Fruit fly (Drosophila melanogaster): Measurements from ENCODE around the gene Rsf1.

The Rsf1 gene

DNA sequence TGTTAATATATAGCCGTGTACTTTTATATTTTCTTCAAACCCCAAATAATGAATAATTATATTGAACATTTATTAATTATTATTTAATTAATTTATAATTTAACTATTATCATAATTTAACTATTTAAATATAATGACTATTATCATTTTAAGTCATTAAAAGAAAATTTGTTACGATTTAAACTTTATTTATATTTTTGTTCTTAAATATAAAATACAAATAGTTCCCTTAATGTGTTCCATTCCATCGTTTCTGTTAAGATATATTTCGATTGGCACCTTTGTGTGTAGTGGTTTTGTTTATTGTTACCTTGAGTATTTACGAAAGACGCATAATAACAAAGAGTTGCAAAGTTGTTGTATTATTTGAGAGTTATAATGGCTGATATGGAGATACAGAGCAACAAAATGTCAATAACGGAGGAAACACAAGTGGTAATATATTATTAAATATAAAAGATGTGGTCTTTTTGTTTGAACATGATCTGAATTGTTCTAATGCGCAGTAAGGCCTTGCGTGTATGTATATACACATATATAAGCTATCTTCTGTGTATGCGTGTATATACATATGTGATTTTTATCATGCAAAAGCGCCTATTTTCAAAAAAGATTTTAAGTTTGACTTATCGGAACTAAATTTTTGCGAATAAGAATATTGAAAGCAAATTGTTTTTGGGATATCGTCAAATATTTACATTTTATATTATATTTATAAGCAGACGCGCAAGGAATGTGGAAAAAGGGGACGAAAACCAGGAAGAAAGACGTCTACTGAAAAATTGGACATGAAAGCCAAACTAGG, 678 bp upstream of the Rsf1 start, which contains the start of gene REPTOR-BP (continued):
- TF ChIP-seq jing (GFP tag; optimal IDR thresholded peaks at IDR 0.05) (no peak), fu2 (GFP tag; optimal IDR thresholded peaks at IDR 0.05) (no peak), Tbp (GFP tag; optimal IDR thresholded peaks at IDR 0.05) (no peak), Ssrp (tag; optimal IDR thresholded peaks at IDR 0.05) (no peak), CG17328 (GFP tag; IDR thresholded peaks at IDR 0.05) (no peak), CG16779 (GFP tag; IDR thresholded peaks at IDR 0.05) (no peak), CG16815 (GFP tag; optimal IDR thresholded peaks at IDR 0.05) (no peak), maf-S (GFP tag; optimal IDR thresholded peaks at IDR 0.05) (no peak), CG7786 (GFP tag; optimal IDR thresholded peaks at IDR 0.05) (no peak), CG11696 (GFP tag; IDR thresholded peaks at IDR 0.05) (no peak), CG10654 (GFP tag; optimal IDR thresholded peaks at IDR 0.05) (no peak), CG11456 (GFP tag; IDR thresholded peaks at IDR 0.05) (no peak), CG17802 (tag; optimal IDR thresholded peaks at IDR 0.05) (no peak), CG2678 (tag; optimal IDR thresholded peaks at IDR 0.05) (no peak), sens (GFP tag) (peak; percentile 59), CG30020 (tag; optimal IDR thresholded peaks at IDR 0.05) (peak; percentile 97), CG15073 (GFP tag; optimal IDR thresholded peaks at IDR 0.05) (no peak), C15 (GFP tag; IDR thresholded peaks at IDR 0.05) (no peak), Hr3 (GFP tag; optimal IDR thresholded peaks at IDR 0.05) (no peak), kni (GFP tag; optimal IDR thresholded peaks at IDR 0.05) (no peak), ken (GFP tag; IDR thresholded peaks at IDR 0.05) (no peak), CG17612 (GFP tag; IDR thresholded peaks at IDR 0.05) (no peak), CG9727 (GFP tag; optimal IDR thresholded peaks at IDR 0.05) (no peak), CG6683 (GFP tag; optimal IDR thresholded peaks at IDR 0.05) (no peak), CG6654 (GFP tag; optimal IDR thresholded peaks at IDR 0.05) (no peak), CG11695 (GFP tag; IDR thresholded peaks at IDR 0.05) (no peak)

DNA sequence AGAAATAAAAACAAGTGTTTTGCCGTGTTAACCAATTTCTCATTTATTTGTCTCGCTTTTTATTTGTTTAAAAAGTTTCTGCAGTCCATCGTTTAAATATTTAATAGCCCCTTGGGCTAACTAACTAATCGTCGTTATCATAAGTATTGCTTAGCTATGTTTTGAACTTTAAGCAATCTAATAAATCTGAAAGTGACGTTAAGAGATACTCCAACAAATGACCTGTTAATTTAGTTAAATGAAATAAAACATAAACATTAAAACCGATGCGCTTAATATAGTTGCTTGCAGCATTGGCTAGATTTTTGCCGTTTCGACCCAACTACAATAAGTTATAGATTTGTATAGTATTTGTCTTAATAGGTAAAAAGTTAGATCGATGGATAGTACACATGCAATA, 1.6 kb downstream of the Rsf1 start:
- TF ChIP-seq CG4424 (GFP tag; optimal IDR thresholded peaks at IDR 0.05) (no peak), CG2202 (tag; optimal IDR thresholded peaks at IDR 0.05) (no peak), CG12391 (tag; optimal IDR thresholded peaks at IDR 0.05) (no peak), Ssrp (tag; optimal IDR thresholded peaks at IDR 0.05) (no peak), ham (GFP tag; IDR thresholded peaks at IDR 0.05) (no peak), PHDP (tag; optimal IDR thresholded peaks at IDR 0.05) (no peak), Max (GFP tag; optimal IDR thresholded peaks at IDR 0.05) (no peak), CG10366 (GFP tag; IDR thresholded peaks at IDR 0.05) (no peak), CG7786 (GFP tag; optimal IDR thresholded peaks at IDR 0.05) (no peak), Abd-B (GFP tag; optimal IDR thresholded peaks at IDR 0.05) (no peak), abd-A (tag; optimal IDR thresholded peaks at IDR 0.05) (no peak), YL-1 (GFP tag; optimal IDR thresholded peaks at IDR 0.05) (no peak), wor (GFP tag; IDR thresholded peaks at IDR 0.05) (no peak)

dm6 chr2L:10260750-10261493, 2.4 kb downstream of the Rsf1 start, which contains the start of gene Pten:
Gene Pten (minus strand): TSS chr2L:10261049.
- TF ChIP-seq Fer2 (tag; optimal IDR thresholded peaks at IDR 0.05) (peak; percentile 14), Tbp (GFP tag; optimal IDR thresholded peaks at IDR 0.05) (no peak), pros (GFP tag; optimal IDR thresholded peaks at IDR 0.05) (no peak), inv (GFP tag; IDR thresholded peaks at IDR 0.05; ENCODE audit: partially characterized antibody) (peak; percentile 83), slbo (GFP tag; IDR thresholded peaks at IDR 0.05) (peak; percentile 51), tgo (GFP tag; IDR thresholded peaks at IDR 0.05) (peak; percentile 51; the same call in 1 of the 3 replicates), CG14014 (GFP tag; IDR thresholded peaks at IDR 0.05) (peak; percentile 61; the same call in 1 of the 2 replicates), CG17612 (GFP tag; IDR thresholded peaks at IDR 0.05) (no peak), C15 (GFP tag; IDR thresholded peaks at IDR 0.05) (0 out of 3 replicates have a peak, but pooled peaks have one; percentile 33), Ptx1 (GFP tag; IDR thresholded peaks at IDR 0.05) (no peak), CG15479 (GFP tag; optimal IDR thresholded peaks at IDR 0.05) (no peak), dimm (GFP tag; IDR thresholded peaks at IDR 0.05) (no peak), CG6854 (GFP tag; optimal IDR thresholded peaks at IDR 0.05) (peak; percentile 5), CG7963 (GFP tag; IDR thresholded peaks at IDR 0.05; ENCODE audit: partially characterized antibody) (peak; percentile 90)

All from whole organism, embryonic.